Fruit fly (Drosophila melanogaster) whole organism, embryonic: ENCODE data around the gene Mics1.
A peak's percentile ranks its signal among the peaks of the same experiment; 100 is the strongest.

Experiments
- Aef1 ChIP-seq: fragments of 200-800 bp; sonication (Bioruptor generic); IDR thresholded peaks from 3 replicates; pipeline ENCODE4 v1.3.6; 2022; ENCODE audit warnings: missing biosample characterization, missing genetic modification characterization
- CG1024 ChIP-seq: fragments of 200-800 bp; sonication (Bioruptor generic); IDR thresholded peaks from 2 replicates; pipeline ENCODE4 v1.3.6; 2022; ENCODE audit warnings: missing biosample characterization, missing genetic modification characterization
- CG10274 ChIP-seq: fragments of 200-800 bp; sonication (Bioruptor generic); optimal IDR thresholded peaks from 3 replicates; lab custom pipeline; 2017; ENCODE audit warnings: missing biosample characterization, mild to moderate bottlenecking, missing genetic modification characterization
- CG10366 ChIP-seq: fragments of 200-800 bp; sonication (Bioruptor generic); IDR thresholded peaks from 2 replicates; pipeline ENCODE4 v1.3.6; 2022; ENCODE audit warnings: missing biosample characterization, missing genetic modification characterization
- CG10979 ChIP-seq: fragments of 200-800 bp; sonication (Bioruptor generic); optimal IDR thresholded peaks from 2 replicates; lab custom pipeline; 2018; ENCODE audit warnings: missing biosample characterization, mild to moderate bottlenecking, missing genetic modification characterization, moderate library complexity
- CG11093 ChIP-seq: fragments of 200-800 bp; sonication (Bioruptor generic); IDR thresholded peaks from 3 replicates; pipeline ENCODE4 v1.3.6; 2022; ENCODE audit warnings: missing biosample characterization, missing genetic modification characterization
- CG11695 ChIP-seq: fragments of 200-800 bp; sonication (Bioruptor generic); IDR thresholded peaks from 3 replicates; pipeline ENCODE4 v1.3.6; 2022; ENCODE audit warnings: missing biosample characterization, missing genetic modification characterization
- CG12104 ChIP-seq: fragments of 200-800 bp; sonication (Bioruptor generic); optimal IDR thresholded peaks from 3 replicates; lab custom pipeline; 2016; ENCODE audit warnings: missing biosample characterization, missing genetic modification characterization
- CG12942 ChIP-seq: fragments of 200-800 bp; sonication (Bioruptor generic); optimal IDR thresholded peaks from 3 replicates; lab custom pipeline; 2016; ENCODE audit warnings: missing biosample characterization, missing genetic modification characterization
- CG14667 ChIP-seq: fragments of 200-800 bp; sonication (Bioruptor generic); IDR thresholded peaks from 2 replicates; pipeline ENCODE4 v1.3.6; 2022; ENCODE audit warnings: missing biosample characterization, missing genetic modification characterization
- CG15011 ChIP-seq: fragments of 200-800 bp; sonication (Bioruptor generic); optimal IDR thresholded peaks from 3 replicates; lab custom pipeline; 2018; ENCODE audit warnings: missing biosample characterization, mild to moderate bottlenecking, missing genetic modification characterization
- CG15696 ChIP-seq: fragments of 200-800 bp; sonication (Bioruptor generic); optimal IDR thresholded peaks from 2 replicates; lab custom pipeline; 2019; ENCODE audit warnings: missing biosample characterization, mild to moderate bottlenecking, missing genetic modification characterization, moderate library complexity
- CG16863 ChIP-seq: fragments of 200-800 bp; sonication (Bioruptor generic); optimal IDR thresholded peaks from 3 replicates; lab custom pipeline; 2016; ENCODE audit warnings: missing biosample characterization, missing genetic modification characterization
- CG17568 ChIP-seq: fragments of 200-800 bp; sonication (Bioruptor generic); optimal IDR thresholded peaks from 2 replicates; lab custom pipeline; 2018; ENCODE audit warnings: missing biosample characterization, mild to moderate bottlenecking, missing genetic modification characterization, moderate library complexity
- CG18262 ChIP-seq: fragments of 200-800 bp; optimal IDR thresholded peaks from 3 replicates; lab custom pipeline; 2019; ENCODE audit warnings: missing biosample characterization, mild to moderate bottlenecking, missing genetic modification characterization, moderate library complexity
- CG2202 ChIP-seq: fragments of 200-800 bp; sonication (Bioruptor generic); optimal IDR thresholded peaks from 2 replicates; lab custom pipeline; 2018; ENCODE audit warnings: missing biosample characterization, mild to moderate bottlenecking, missing genetic modification characterization
- CG2712 ChIP-seq: fragments of 200-800 bp; optimal IDR thresholded peaks from 3 replicates; lab custom pipeline; 2019; ENCODE audit warnings: missing biosample characterization, mild to moderate bottlenecking, missing genetic modification characterization, moderate library complexity
- CG2889 ChIP-seq: fragments of 200-800 bp; sonication (Bioruptor generic); IDR thresholded peaks from 3 replicates; pipeline ENCODE4 v1.3.6; 2022; ENCODE audit warnings: missing biosample characterization, missing genetic modification characterization
- CG31224 ChIP-seq: fragments of 200-800 bp; sonication (Bioruptor generic); IDR thresholded peaks from 2 replicates; pipeline ENCODE4 v1.3.6; 2022; ENCODE audit warnings: missing biosample characterization, missing genetic modification characterization
- CG3163 ChIP-seq: fragments of 200-800 bp; sonication (Bioruptor generic); optimal IDR thresholded peaks from 3 replicates; lab custom pipeline; 2016; ENCODE audit warnings: missing biosample characterization, missing genetic modification characterization
- CG33557 ChIP-seq: fragments of 200-800 bp; sonication (Bioruptor generic); optimal IDR thresholded peaks from 2 replicates; lab custom pipeline; 2019; ENCODE audit warnings: missing biosample characterization, mild to moderate bottlenecking, missing genetic modification characterization, moderate library complexity
- CG6254 ChIP-seq: fragments of 200-800 bp; sonication (Bioruptor generic); optimal IDR thresholded peaks from 3 replicates; lab custom pipeline; 2017; ENCODE audit warnings: mild to moderate bottlenecking, missing biosample characterization, missing genetic modification reagents, missing genetic modification characterization
- CG7357 ChIP-seq: fragments of 200-800 bp; sonication (Bioruptor generic); IDR thresholded peaks from 3 replicates; pipeline ENCODE4 v1.3.6; 2022; ENCODE audit warnings: missing biosample characterization, missing genetic modification characterization
- CG7786 ChIP-seq: fragments of 200-800 bp; sonication (Bioruptor generic); optimal IDR thresholded peaks from 2 replicates; lab custom pipeline; 2016; ENCODE audit warnings: missing biosample characterization, missing genetic modification characterization
- CG7963 ChIP-seq: fragments of 200-800 bp; sonication (Bioruptor generic); IDR thresholded peaks from 3 replicates; pipeline ENCODE4 v1.3.6; 2022; ENCODE audit warnings: missing biosample characterization, missing genetic modification characterization; ENCODE audit not compliant: partially characterized antibody
- CkIIα-i1 ChIP-seq: fragments of 200-800 bp; sonication (Bioruptor generic); IDR thresholded peaks from 2 replicates; pipeline ENCODE4 v1.3.6; 2022; ENCODE audit warnings: missing biosample characterization, missing genetic modification characterization
- Dbx ChIP-seq: fragments of 200-800 bp; sonication (Bioruptor generic); IDR thresholded peaks from 3 replicates; pipeline ENCODE4 v1.3.6; 2022; ENCODE audit warnings: missing biosample characterization, missing genetic modification characterization
- Deaf1 ChIP-seq: fragments of 200-800 bp; optimal IDR thresholded peaks from 3 replicates; lab custom pipeline; 2019; ENCODE audit warnings: missing biosample characterization, mild to moderate bottlenecking, missing genetic modification characterization, moderate library complexity
- Doc3 ChIP-seq: fragments of 200-800 bp; sonication (Bioruptor generic); IDR thresholded peaks from 3 replicates; pipeline ENCODE4 v1.3.6; 2022; ENCODE audit warnings: missing biosample characterization, missing genetic modification characterization; ENCODE audit not compliant: partially characterized antibody
- Fer2 ChIP-seq: fragments of 200-800 bp; sonication (Bioruptor generic); optimal IDR thresholded peaks from 2 replicates; lab custom pipeline; 2018; ENCODE audit warnings: missing biosample characterization, mild to moderate bottlenecking, missing genetic modification characterization, moderate library complexity
- Hr51 ChIP-seq, 2 experiments: fragments of 200-800 bp; sonication (Bioruptor generic); optimal IDR thresholded peaks; 2 replicates in 1 of 2; 3 replicates in 1 of 2; lab custom pipeline; 2016 to 2018; ENCODE audit warnings: missing biosample characterization in 2 of 2, missing genetic modification characterization in 2 of 2, mild to moderate bottlenecking in 1 of 2, moderate library complexity in 1 of 2
- Hr78 ChIP-seq, 2 experiments: fragments of 200-800 bp in 1 of 2; fragments of >200 bp in 1 of 2; sonication (Bioruptor generic) in 1 of 2; optimal IDR thresholded peaks; 2 replicates each; lab custom pipeline; 2017 to 2019; ENCODE audit warnings: missing biosample characterization in 2 of 2, missing genetic modification characterization in 2 of 2, mild to moderate bottlenecking in 1 of 2, moderate library complexity in 1 of 2
- Mrtf ChIP-seq: fragments of 200-800 bp; sonication (Bioruptor generic); IDR thresholded peaks from 3 replicates; pipeline ENCODE4 v1.3.6; 2022; ENCODE audit warnings: missing biosample characterization, missing genetic modification characterization
- Oli ChIP-seq: fragments of 200-800 bp; sonication (Bioruptor generic); optimal IDR thresholded peaks from 2 replicates; lab custom pipeline; 2018; ENCODE audit warnings: missing biosample characterization, mild to moderate bottlenecking, missing genetic modification characterization, moderate library complexity
- Ptx1 ChIP-seq: fragments of 200-800 bp; sonication (Bioruptor generic); IDR thresholded peaks from 2 replicates; pipeline ENCODE4 v1.3.6; 2022; ENCODE audit warnings: missing biosample characterization, missing genetic modification characterization
- TFAM ChIP-seq: fragments of 200-800 bp; sonication (Bioruptor generic); optimal IDR thresholded peaks from 2 replicates; lab custom pipeline; 2017; ENCODE audit warnings: missing biosample characterization, missing genetic modification characterization, inconsistent platforms
- cas ChIP-seq: fragments of 200-800 bp; sonication (Bioruptor generic); IDR thresholded peaks from 2 replicates; pipeline ENCODE4 v1.3.6; 2022; ENCODE audit warnings: missing biosample characterization, missing genetic modification characterization
- crol ChIP-seq: fragments of 200-800 bp; sonication (Bioruptor generic); IDR thresholded peaks from 2 replicates; pipeline ENCODE4 v1.3.6; 2022; ENCODE audit warnings: missing biosample characterization, missing genetic modification characterization
- emc ChIP-seq: fragments of 200-800 bp; sonication (Bioruptor generic); optimal IDR thresholded peaks from 2 replicates; lab custom pipeline; 2016; ENCODE audit warnings: missing biosample characterization, missing genetic modification characterization
- fru ChIP-seq: fragments of >200 bp; optimal IDR thresholded peaks from 2 replicates; lab custom pipeline; 2017
- gt ChIP-seq: fragments of 200-800 bp; sonication (Bioruptor generic); IDR thresholded peaks from 2 replicates; pipeline ENCODE4 v1.3.6; 2022; ENCODE audit warnings: missing biosample characterization, missing genetic modification characterization
- h ChIP-seq: fragments of >200 bp; optimal IDR thresholded peaks from 2 replicates; lab custom pipeline; 2017
- hkb ChIP-seq, 2 experiments: fragments of 200-800 bp in 1 of 2; fragments of >200 bp in 1 of 2; sonication (Bioruptor generic) in 1 of 2; IDR thresholded peaks in 1 of 2; optimal IDR thresholded peaks in 1 of 2; 2 replicates each; pipeline versions ENCODE4 v1.3.6 to Lab custom; 2017 to 2022; ENCODE audit warnings: missing biosample characterization in 1 of 2, missing genetic modification characterization in 1 of 2
- insv ChIP-seq, 2 experiments: fragments of 200-800 bp; sonication (Bioruptor generic); optimal IDR thresholded peaks; 3 replicates each; lab custom pipeline; 2016 to 2018; ENCODE audit warnings: missing biosample characterization in 2 of 2, missing genetic modification characterization in 2 of 2
- lbe ChIP-seq: fragments of 200-800 bp; sonication (Bioruptor generic); optimal IDR thresholded peaks from 2 replicates; lab custom pipeline; 2016; ENCODE audit warnings: missing biosample characterization, mild to moderate bottlenecking, missing genetic modification characterization
- pb ChIP-seq: fragments of 200-800 bp; sonication (Bioruptor generic); optimal IDR thresholded peaks from 3 replicates; lab custom pipeline; 2016; ENCODE audit warnings: missing biosample characterization, missing genetic modification characterization
- row ChIP-seq: fragments of 200-800 bp; sonication (Bioruptor generic); IDR thresholded peaks from 3 replicates; pipeline ENCODE4 v1.3.6; 2022; ENCODE audit warnings: missing biosample characterization, missing genetic modification characterization
- slp2 ChIP-seq: fragments of 200-800 bp; sonication (Bioruptor generic); optimal IDR thresholded peaks from 2 replicates; lab custom pipeline; 2016; ENCODE audit warnings: missing biosample characterization, missing genetic modification characterization
- yki ChIP-seq: fragments of >200 bp; optimal IDR thresholded peaks from 3 replicates; lab custom pipeline; 2018
- zen ChIP-seq: fragments of 200-800 bp; sonication (Bioruptor generic); optimal IDR thresholded peaks from 3 replicates; lab custom pipeline; 2018; ENCODE audit warnings: missing biosample characterization, mild to moderate bottlenecking, missing genetic modification characterization, moderate library complexity

Gene Mics1

dm6 chr3R:7506314-7506988 lies 4.3 kb upstream of the Mics1 start (continued):
- TF ChIP-seq fru (no peak), CG7786 (GFP tag; lab: Kevin White, UChicago) (peak; percentile 90), lbe (GFP tag; lab: Kevin White, UChicago) (no peak), Aef1 (peak; percentile 82), CG15696 (tag; lab: Kevin White, UChicago) (peak; percentile 27), hkb (optimal IDR thresholded peaks at IDR 0.05; lab: Kevin White, UChicago) (no peak), hkb (GFP tag; IDR thresholded peaks at IDR 0.05; lab: Robert Waterston, UW) (peak; percentile 64), zen (tag; lab: Kevin White, UChicago) (no peak), emc (GFP tag; lab: Kevin White, UChicago) (peak; percentile 85), Ptx1 (GFP tag; lab: Robert Waterston, UW) (peak; percentile 79), CG6254 (no peak), TFAM (GFP tag; lab: Kevin White, UChicago) (no peak), Oli (tag; lab: Kevin White, UChicago) (peak; percentile 76), CG7357 (peak; percentile 70; the same call in 2 of the 3 replicates), CG12942 (GFP tag; lab: Kevin White, UChicago) (peak; percentile 71), CG11093 (GFP tag; lab: Robert Waterston, UW) (peak; percentile 21; the same call in 1 of the 3 replicates), pb (GFP tag; lab: Kevin White, UChicago) (peak; percentile 62), Deaf1 (peak; percentile 59), Fer2 (tag; lab: Kevin White, UChicago) (peak; percentile 45), Doc3 (GFP tag; lab: Robert Waterston, UW) (no peak), Hr78 (GFP tag; optimal IDR thresholded peaks at IDR 0.05; lab: Kevin White, UChicago) (no peak), CG16863 (GFP tag; lab: Kevin White, UChicago) (peak; percentile 42), CG10366 (GFP tag; lab: Robert Waterston, UW) (peak; percentile 74), CG18262 (tag; lab: Kevin White, UChicago) (peak; percentile 25), CG12104 (GFP tag; lab: Kevin White, UChicago) (peak; percentile 53), CG2202 (tag; lab: Kevin White, UChicago) (no peak), CkIIα-i1 (GFP tag; lab: Robert Waterston, UW) (0 out of 2 replicates have a peak, but pooled peaks have one; percentile 21), row (GFP tag; lab: Robert Waterston, UW) (peak; percentile 86), yki (lab: Kevin White, UChicago) (no peak), CG2712 (tag; lab: Kevin White, UChicago) (peak; percentile 55), CG14667 (GFP tag; lab: Robert Waterston, UW) (peak; percentile 53; the same call in 1 of the 2 replicates), Hr51 (GFP tag; optimal IDR thresholded peaks at IDR 0.05; lab: Kevin White, UChicago) (peak; percentile 77 to 78), CG11695 (peak; percentile 84), CG7963 (GFP tag; lab: Robert Waterston, UW) (no peak), h (lab: Kevin White, UChicago) (no peak), cas (GFP tag; lab: Robert Waterston, UW) (peak; percentile 76), Mrtf (GFP tag; lab: Robert Waterston, UW) (peak; percentile 81; the same call in 2 of the 3 replicates), CG15011 (peak; percentile 82), CG2889 (peak; percentile 86), gt (GFP tag; lab: Robert Waterston, UW) (no peak), CG31224 (GFP tag; lab: Robert Waterston, UW) (peak; percentile 83), CG10274 (GFP tag; lab: Kevin White, UChicago) (peak; percentile 65), insv (GFP tag; optimal IDR thresholded peaks at IDR 0.05; lab: Kevin White, UChicago) (no peak), Dbx (GFP tag; lab: Robert Waterston, UW) (peak; percentile 95), CG1024 (no peak), slp2 (peak; percentile 68), CG17568 (GFP tag; lab: Kevin White, UChicago) (peak; percentile 57), CG3163 (GFP tag; lab: Kevin White, UChicago) (peak; percentile 56), crol (GFP tag; lab: Robert Waterston, UW) (no peak), CG10979 (tag; lab: Kevin White, UChicago) (no peak), CG33557 (GFP tag; lab: Kevin White, UChicago) (no peak)
